Fruit fly (Drosophila melanogaster): ENCODE measurements around the gene ZIPIC.

ZIPIC gene

DNA sequence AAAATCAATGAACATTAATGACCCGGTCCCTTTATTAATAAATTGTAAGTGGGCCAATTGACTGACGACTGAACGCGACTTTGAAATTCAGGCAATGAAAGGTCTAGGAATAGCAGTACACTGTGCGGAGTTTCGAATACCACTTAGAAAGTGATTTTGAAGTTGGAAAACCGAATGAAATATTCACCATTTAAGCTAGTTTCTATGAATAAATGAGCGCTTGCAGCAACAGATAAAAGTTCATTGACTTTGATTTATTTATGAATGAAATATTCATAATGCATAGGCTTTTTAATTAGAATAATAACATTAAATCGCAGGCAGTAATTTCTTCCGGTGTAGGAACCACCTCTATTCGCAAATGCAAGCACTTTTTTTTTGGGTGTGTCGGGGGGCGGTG is 15.7 kb downstream of the ZIPIC start (continued):
- TF ChIP-seq Hr38 (GFP tag; optimal IDR thresholded peaks at IDR 0.05) (no peak), Lpt (GFP tag; optimal IDR thresholded peaks at IDR 0.05) (no peak), CG11294 (GFP tag; IDR thresholded peaks at IDR 0.05) (peak; percentile 12; the same call in 1 of the 2 replicates), CG15336 (GFP tag; IDR thresholded peaks at IDR 0.05) (peak; percentile 72), Eip78C (GFP tag) (peak; percentile 69), Ets21C (GFP tag; optimal IDR thresholded peaks at IDR 0.05) (no peak), CG3032 (tag; optimal IDR thresholded peaks at IDR 0.05) (peak; percentile 23), lz (GFP tag; optimal IDR thresholded peaks at IDR 0.05) (peak; percentile 11), dac (GFP tag; optimal IDR thresholded peaks at IDR 0.05) (peak; percentile 13), fkh (GFP tag; optimal IDR thresholded peaks at IDR 0.05) (no peak), Hr39 (GFP tag; optimal IDR thresholded peaks at IDR 0.05) (peak; percentile 8), Sox102F (GFP tag; optimal IDR thresholded peaks at IDR 0.05) (peak; percentile 24), fd85E (GFP tag; optimal IDR thresholded peaks at IDR 0.05) (no peak), eg (GFP tag; IDR thresholded peaks at IDR 0.05) (peak; percentile 86)

DNA sequence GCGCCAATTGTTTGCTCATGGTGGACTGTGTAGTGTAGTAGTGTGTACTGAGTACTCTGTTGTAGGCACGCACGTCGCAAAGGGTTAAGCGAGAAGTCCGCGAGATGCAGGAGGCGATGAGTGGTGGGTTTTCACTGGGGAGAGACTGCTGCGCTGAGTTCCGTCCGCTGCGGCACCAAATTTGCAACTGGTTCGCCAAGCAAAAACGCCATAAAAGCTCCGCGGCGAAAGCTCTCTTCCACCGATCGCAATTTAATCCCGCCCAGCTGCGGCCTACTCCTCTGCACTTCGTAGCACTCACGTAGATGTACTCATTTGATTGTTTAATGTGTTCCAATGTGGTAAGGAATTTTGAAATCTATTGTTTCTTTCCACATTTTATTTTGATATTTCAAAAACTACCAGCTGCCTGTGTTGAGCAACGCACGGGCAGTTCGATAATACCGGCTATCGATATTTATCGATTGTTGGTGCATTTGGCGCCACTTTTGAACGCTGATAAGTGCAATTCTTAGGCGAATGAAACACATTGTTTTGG is 21.6 kb downstream of the ZIPIC start, which contains the start of gene CG7920:
Gene CG7920 (minus strand): TSS at position 308 of the 538 bp plus-strand sequence.
- TF ChIP-seq CG3032 (tag; optimal IDR thresholded peaks at IDR 0.05) (no peak), CG9139 (GFP tag; optimal IDR thresholded peaks at IDR 0.05) (peak; percentile 66), fkh (GFP tag; optimal IDR thresholded peaks at IDR 0.05) (peak; percentile 7), Sox14 (GFP tag; optimal IDR thresholded peaks at IDR 0.05) (no peak), CG16779 (tag; optimal IDR thresholded peaks at IDR 0.05) (peak; percentile 52), spab (GFP tag; optimal IDR thresholded peaks at IDR 0.05) (no peak), topi (GFP tag; optimal IDR thresholded peaks at IDR 0.05) (peak; percentile 14), CG8119 (GFP tag; IDR thresholded peaks at IDR 0.05) (peak; percentile 60; the same call in 2 of the 3 replicates), CG8319 (GFP tag; optimal IDR thresholded peaks at IDR 0.05) (no peak), fd59A (GFP tag; optimal IDR thresholded peaks at IDR 0.05) (no peak), Eip75B (GFP tag; optimal IDR thresholded peaks at IDR 0.05) (peak; percentile 42), Sox102F (GFP tag; optimal IDR thresholded peaks at IDR 0.05) (peak; percentile 25), lz (GFP tag; optimal IDR thresholded peaks at IDR 0.05) (peak; percentile 39), acj6 (GFP tag; optimal IDR thresholded peaks at IDR 0.05) (no peak), dsx (GFP tag; optimal IDR thresholded peaks at IDR 0.05; ENCODE audit: poor library complexity, severe bottlenecking) (peak; percentile 42), cyc (GFP tag; optimal IDR thresholded peaks at IDR 0.05) (peak; percentile 13), CG6276 (GFP tag; optimal IDR thresholded peaks at IDR 0.05) (peak; percentile 44), vri (GFP tag; optimal IDR thresholded peaks at IDR 0.05) (peak; percentile 71), CG11902 (GFP tag; optimal IDR thresholded peaks at IDR 0.05) (no peak), CG6163 (GFP tag; IDR thresholded peaks at IDR 0.05) (peak; percentile 61; the same call in 2 of the 3 replicates), Hr39 (GFP tag; optimal IDR thresholded peaks at IDR 0.05) (no peak), fd85E (GFP tag; optimal IDR thresholded peaks at IDR 0.05) (no peak), CG32006 (GFP tag; optimal IDR thresholded peaks at IDR 0.05) (peak; percentile 12), CG6808 (GFP tag; optimal IDR thresholded peaks at IDR 0.05) (peak; percentile 31), CG34406 (GFP tag; optimal IDR thresholded peaks at IDR 0.05) (peak; percentile 7), eg (GFP tag; IDR thresholded peaks at IDR 0.05) (peak; percentile 60; the same call in 2 of the 3 replicates), CG1621 (tag; optimal IDR thresholded peaks at IDR 0.05) (peak; percentile 61), ss (GFP tag; optimal IDR thresholded peaks at IDR 0.05) (peak; percentile 65 to 68), Smox (GFP tag; optimal IDR thresholded peaks at IDR 0.05) (no peak), CG3919 (GFP tag; optimal IDR thresholded peaks at IDR 0.05) (peak; percentile 65), CG6792 (GFP tag; optimal IDR thresholded peaks at IDR 0.05) (peak; percentile 16), Gug (GFP tag; IDR thresholded peaks at IDR 0.05) (no peak), CG8632 (GFP tag; optimal IDR thresholded peaks at IDR 0.05) (no peak), salr (GFP tag; optimal IDR thresholded peaks at IDR 0.05) (no peak), Hr38 (GFP tag; optimal IDR thresholded peaks at IDR 0.05) (no peak), pdm3 (GFP tag; optimal IDR thresholded peaks at IDR 0.05) (no peak), esn (GFP tag; optimal IDR thresholded peaks at IDR 0.05) (peak; percentile 50), svp (GFP tag) (peak; percentile 44), CG31627 (GFP tag; optimal IDR thresholded peaks at IDR 0.05) (peak; percentile 10), CG6854 (GFP tag; optimal IDR thresholded peaks at IDR 0.05) (peak; percentile 73), Met (GFP tag; optimal IDR thresholded peaks at IDR 0.05) (no peak), CG11762 (GFP tag; optimal IDR thresholded peaks at IDR 0.05; ENCODE audit: insufficient read depth) (no peak), CG4318 (GFP tag; optimal IDR thresholded peaks at IDR 0.05) (no peak)

Data from whole organism, prepupa.